Fruit fly (Drosophila melanogaster) whole organism, embryonic: ENCODE results near the gene CG12009.

Source experiments
- Abd-B ChIP-seq: fragments of 200-800 bp; sonication (Bioruptor generic); optimal IDR thresholded peaks from 2 replicates; lab custom pipeline; 2018; ENCODE audit warnings: missing biosample characterization, mild to moderate bottlenecking, missing genetic modification characterization, moderate library complexity
- Atf-2 ChIP-seq: fragments of 200-800 bp; sonication (Bioruptor generic); optimal IDR thresholded peaks from 2 replicates; lab custom pipeline; 2016; ENCODE audit warnings: missing biosample characterization, missing genetic modification characterization
- Atf6 ChIP-seq: fragments of 200-800 bp; sonication (Bioruptor generic); IDR thresholded peaks from 2 replicates; pipeline ENCODE4 v1.3.6; 2022; ENCODE audit warnings: missing biosample characterization, missing genetic modification characterization
- Awh ChIP-seq: fragments of 200-800 bp; sonication (Bioruptor generic); IDR thresholded peaks from 2 replicates; pipeline ENCODE4, ENCODE4 v1.3.6; 2022; ENCODE audit warnings: missing biosample characterization, missing genetic modification characterization
- C15 ChIP-seq: fragments of 200-800 bp; sonication (Bioruptor generic); IDR thresholded peaks from 3 replicates; pipeline ENCODE4 v1.3.6; 2022; ENCODE audit warnings: missing biosample characterization, missing genetic modification characterization
- CG10543 ChIP-seq: fragments of 200-800 bp; sonication (Bioruptor generic); optimal IDR thresholded peaks from 3 replicates; lab custom pipeline; 2017; ENCODE audit warnings: missing biosample characterization, mild to moderate bottlenecking, missing genetic modification characterization, moderate library complexity
- CG12071 ChIP-seq: fragments of 200-800 bp; sonication (Bioruptor generic); optimal IDR thresholded peaks from 3 replicates; lab custom pipeline; 2018; ENCODE audit warnings: missing biosample characterization, mild to moderate bottlenecking, missing genetic modification characterization
- CG12391 ChIP-seq: fragments of 200-800 bp; sonication (Bioruptor generic); optimal IDR thresholded peaks from 3 replicates; lab custom pipeline; 2018; ENCODE audit warnings: missing biosample characterization, mild to moderate bottlenecking, missing genetic modification characterization, moderate library complexity
- CG12659 ChIP-seq: fragments of 200-800 bp; sonication (Bioruptor generic); optimal IDR thresholded peaks from 3 replicates; lab custom pipeline; 2017; ENCODE audit warnings: mild to moderate bottlenecking, missing biosample characterization, missing genetic modification reagents, missing genetic modification characterization
- CG15269 ChIP-seq: fragments of 200-800 bp; sonication (Bioruptor generic); optimal IDR thresholded peaks from 2 replicates; lab custom pipeline; 2018; ENCODE audit warnings: missing biosample characterization, mild to moderate bottlenecking, missing genetic modification characterization, moderate library complexity
- CG1602 ChIP-seq: fragments of 200-800 bp; sonication (Bioruptor generic); optimal IDR thresholded peaks from 3 replicates; lab custom pipeline; 2016; ENCODE audit warnings: missing biosample characterization, missing genetic modification characterization
- CG1832 ChIP-seq: fragments of 200-800 bp; sonication (Bioruptor generic); optimal IDR thresholded peaks from 2 replicates; lab custom pipeline; 2017; ENCODE audit warnings: missing biosample characterization, mild to moderate bottlenecking, missing genetic modification characterization, inconsistent platforms
- CG18476 ChIP-seq: fragments of 200-800 bp; sonication (Bioruptor generic); optimal IDR thresholded peaks from 2 replicates; lab custom pipeline; 2016; ENCODE audit warnings: missing biosample characterization, mild to moderate bottlenecking, missing genetic modification characterization
- CG31441 ChIP-seq: fragments of 200-800 bp; sonication (Bioruptor generic); IDR thresholded peaks from 2 replicates; pipeline ENCODE4 v1.3.6; 2022; ENCODE audit warnings: missing biosample characterization, missing genetic modification characterization
- CG4282 ChIP-seq: fragments of 200-800 bp; sonication (Bioruptor generic); optimal IDR thresholded peaks from 2 replicates; lab custom pipeline; 2016; ENCODE audit warnings: missing biosample characterization, missing genetic modification characterization
- CG6254 ChIP-seq: fragments of 200-800 bp; sonication (Bioruptor generic); optimal IDR thresholded peaks from 3 replicates; lab custom pipeline; 2017; ENCODE audit warnings: mild to moderate bottlenecking, missing biosample characterization, missing genetic modification reagents, missing genetic modification characterization
- CG7839 ChIP-seq: fragments of 200-800 bp; sonication (Bioruptor generic); optimal IDR thresholded peaks from 3 replicates; lab custom pipeline; 2018; ENCODE audit warnings: missing biosample characterization, mild to moderate bottlenecking, missing genetic modification characterization, moderate library complexity
- CG8944 ChIP-seq: fragments of 200-800 bp; sonication (Bioruptor generic); optimal IDR thresholded peaks from 3 replicates; lab custom pipeline; 2016; ENCODE audit warnings: missing biosample characterization, missing genetic modification characterization
- Deaf1 ChIP-seq: fragments of 200-800 bp; optimal IDR thresholded peaks from 3 replicates; lab custom pipeline; 2019; ENCODE audit warnings: missing biosample characterization, mild to moderate bottlenecking, missing genetic modification characterization, moderate library complexity
- Dip3 ChIP-seq: fragments of 200-800 bp; sonication (Bioruptor generic); optimal IDR thresholded peaks from 3 replicates; lab custom pipeline; 2016; ENCODE audit warnings: missing biosample characterization, missing genetic modification characterization
- Doc3 ChIP-seq: fragments of 200-800 bp; sonication (Bioruptor generic); IDR thresholded peaks from 3 replicates; pipeline ENCODE4 v1.3.6; 2022; ENCODE audit warnings: missing biosample characterization, missing genetic modification characterization; ENCODE audit not compliant: partially characterized antibody
- Eip74EF ChIP-seq, 2 experiments: fragments of 200-800 bp in 1 of 2; fragments of >200 bp in 1 of 2; sonication (Bioruptor generic) in 1 of 2; optimal IDR thresholded peaks; 2 replicates each; lab custom pipeline; 2017 to 2019; ENCODE audit warnings: missing biosample characterization in 2 of 2, missing genetic modification characterization in 2 of 2, mild to moderate bottlenecking in 1 of 2, moderate library complexity in 1 of 2
- HLHmδ ChIP-seq: fragments of 200-800 bp; sonication (Bioruptor generic); optimal IDR thresholded peaks from 2 replicates; lab custom pipeline; 2018; ENCODE audit warnings: missing biosample characterization, mild to moderate bottlenecking, missing genetic modification characterization, moderate library complexity
- Hand ChIP-seq: fragments of 200-800 bp; sonication (Bioruptor generic); optimal IDR thresholded peaks from 2 replicates; lab custom pipeline; 2017; ENCODE audit warnings: mild to moderate bottlenecking, missing biosample characterization, missing genetic modification reagents, missing genetic modification characterization
- Hsf ChIP-seq: fragments of 200-800 bp; sonication (Bioruptor generic); optimal IDR thresholded peaks from 3 replicates; lab custom pipeline; 2016; ENCODE audit warnings: missing biosample characterization, missing genetic modification characterization
- Jarid2 ChIP-seq: fragments of 200-800 bp; sonication (Bioruptor generic); optimal IDR thresholded peaks from 3 replicates; lab custom pipeline; 2017; ENCODE audit warnings: mild to moderate bottlenecking, missing biosample characterization, missing genetic modification reagents, missing genetic modification characterization
- Oli ChIP-seq: fragments of 200-800 bp; sonication (Bioruptor generic); optimal IDR thresholded peaks from 2 replicates; lab custom pipeline; 2018; ENCODE audit warnings: missing biosample characterization, mild to moderate bottlenecking, missing genetic modification characterization, moderate library complexity
- Poxn ChIP-seq: fragments of 200-800 bp; sonication (Bioruptor generic); IDR thresholded peaks from 2 replicates; pipeline ENCODE4 v1.3.6; 2022; ENCODE audit warnings: missing biosample characterization, missing genetic modification characterization
- Sin3A ChIP-seq: fragments of >200 bp; optimal IDR thresholded peaks from 2 replicates; lab custom pipeline; 2018
- Sry-β ChIP-seq: fragments of 200-800 bp; sonication (Bioruptor generic); optimal IDR thresholded peaks from 2 replicates; lab custom pipeline; 2018; ENCODE audit warnings: missing biosample characterization, mild to moderate bottlenecking, missing genetic modification characterization, moderate library complexity
- Sry-δ ChIP-seq: fragments of 200-800 bp; sonication (Bioruptor generic); optimal IDR thresholded peaks from 2 replicates; lab custom pipeline; 2016; ENCODE audit warnings: missing biosample characterization, missing genetic modification characterization
- Taf1 ChIP-seq: fragments of 200-800 bp; sonication (Bioruptor generic); IDR thresholded peaks from 2 replicates; pipeline ENCODE4 v1.3.6; 2022; ENCODE audit warnings: missing biosample characterization, missing genetic modification characterization
- abd-A ChIP-seq: fragments of 200-800 bp; sonication (Bioruptor generic); optimal IDR thresholded peaks from 3 replicates; lab custom pipeline; 2019; ENCODE audit warnings: missing biosample characterization, mild to moderate bottlenecking, missing genetic modification characterization, moderate library complexity
- al ChIP-seq: fragments of 200-800 bp; sonication (Bioruptor generic); IDR thresholded peaks from 2 replicates; pipeline ENCODE4 v1.3.6; 2022; ENCODE audit warnings: missing biosample characterization, missing genetic modification characterization
- ase ChIP-seq: fragments of 200-800 bp; sonication (Bioruptor generic); IDR thresholded peaks from 3 replicates; pipeline ENCODE4 v1.3.6; 2022; ENCODE audit warnings: missing biosample characterization, missing genetic modification characterization
- chinmo ChIP-seq: fragments of 200-800 bp; sonication (Bioruptor generic); IDR thresholded peaks from 4 replicates; pipeline ENCODE4 v1.3.6; 2022; ENCODE audit warnings: missing biosample characterization, missing genetic modification characterization; ENCODE audit not compliant: partially characterized antibody
- cwo ChIP-seq: fragments of 200-800 bp; sonication (Bioruptor generic); optimal IDR thresholded peaks from 3 replicates; lab custom pipeline; 2017; ENCODE audit warnings: missing biosample characterization, missing genetic modification characterization, mild to moderate bottlenecking, moderate library complexity, missing genetic modification reagents
- dmrt11E ChIP-seq: fragments of 200-800 bp; sonication (Bioruptor generic); optimal IDR thresholded peaks from 3 replicates; lab custom pipeline; 2018; ENCODE audit warnings: missing biosample characterization, mild to moderate bottlenecking, missing genetic modification characterization, moderate library complexity
- grn ChIP-seq: fragments of 200-800 bp; sonication (Bioruptor generic); optimal IDR thresholded peaks from 3 replicates; lab custom pipeline; 2017; ENCODE audit warnings: missing biosample characterization, missing genetic modification characterization
- ind ChIP-seq: fragments of 200-800 bp; sonication (Bioruptor generic); optimal IDR thresholded peaks from 3 replicates; lab custom pipeline; 2016; ENCODE audit warnings: missing biosample characterization, missing genetic modification characterization
- kni ChIP-seq: fragments of 200-800 bp; sonication (Bioruptor generic); optimal IDR thresholded peaks from 3 replicates; lab custom pipeline; 2017; ENCODE audit warnings: mild to moderate bottlenecking, missing biosample characterization, missing genetic modification reagents, missing genetic modification characterization
- lola ChIP-seq, 3 experiments: fragments of >200 bp in 2 of 3; fragments of 200-800 bp in 1 of 3; sonication (Bioruptor generic) in 1 of 3; optimal IDR thresholded peaks; 2 replicates each; lab custom pipeline; 2017 to 2019; ENCODE audit warnings: missing biosample characterization in 3 of 3, missing genetic modification characterization in 3 of 3, mild to moderate bottlenecking in 1 of 3, moderate library complexity in 1 of 3
- mam ChIP-seq: fragments of 200-800 bp; sonication (Bioruptor generic); optimal IDR thresholded peaks from 3 replicates; lab custom pipeline; 2016; ENCODE audit warnings: missing biosample characterization, missing genetic modification characterization
- nerfin-1 ChIP-seq: fragments of 200-800 bp; sonication (Bioruptor generic); optimal IDR thresholded peaks from 3 replicates; lab custom pipeline; 2019; ENCODE audit warnings: missing biosample characterization, mild to moderate bottlenecking, missing genetic modification characterization, moderate library complexity
- phol ChIP-seq: fragments of 200-800 bp; sonication (Bioruptor generic); optimal IDR thresholded peaks from 3 replicates; lab custom pipeline; 2018; ENCODE audit warnings: missing biosample characterization, mild to moderate bottlenecking, missing genetic modification characterization, moderate library complexity
- vvl ChIP-seq: fragments of 200-800 bp; sonication (Bioruptor generic); IDR thresholded peaks from 2 replicates; pipeline ENCODE4 v1.3.6; 2022; ENCODE audit warnings: missing biosample characterization, missing genetic modification characterization

The CG12009 gene

dm6 chr3L:3261642-3262041, 29.6 kb upstream of the CG12009 start (continued):
- TF ChIP-seq dmrt11E (tag; lab: Kevin White, UChicago) (no peak), Atf6 (GFP tag; lab: Robert Waterston, UW) (no peak), Atf-2 (GFP tag; lab: Kevin White, UChicago) (no peak), nerfin-1 (tag; lab: Kevin White, UChicago) (no peak), Hand (GFP tag; lab: Kevin White, UChicago) (no peak), Eip74EF (GFP tag; optimal IDR thresholded peaks at IDR 0.05; lab: Kevin White, UChicago) (peak in 1 of 2 experiments; percentile 66)

- TF ChIP-seq mam (GFP tag; lab: Kevin White, UChicago) (no peak), CG10543 (GFP tag; lab: Kevin White, UChicago) (peak; percentile 9), CG18476 (no peak), Sry-δ (GFP tag; lab: Kevin White, UChicago) (no peak), kni (GFP tag; lab: Kevin White, UChicago) (peak; percentile 72), Deaf1 (tag; lab: Kevin White, UChicago) (peak; percentile 21), Poxn (GFP tag; lab: Robert Waterston, UW) (no peak), Sin3A (lab: Kevin White, UChicago) (no peak), vvl (GFP tag; lab: Robert Waterston, UW) (peak; percentile 43; the same call in 1 of the 2 replicates), Abd-B (GFP tag; lab: Kevin White, UChicago) (no peak), Jarid2 (GFP tag; lab: Kevin White, UChicago) (no peak), C15 (GFP tag; lab: Robert Waterston, UW) (no peak), chinmo (GFP tag; lab: Robert Waterston, UW) (0 out of 4 replicates have a peak, but pooled peaks have one; percentile 32), Sry-β (GFP tag; lab: Kevin White, UChicago) (peak; percentile 42), phol (no peak), cwo (GFP tag; lab: Kevin White, UChicago) (peak; percentile 26), abd-A (tag; lab: Kevin White, UChicago) (peak; percentile 50), CG15269 (peak; percentile 6), CG8944 (GFP tag; lab: Kevin White, UChicago) (no peak), Dip3 (GFP tag; lab: Kevin White, UChicago) (no peak), HLHmδ (GFP tag; lab: Kevin White, UChicago) (no peak), grn (peak; percentile 44), CG31441 (GFP tag; lab: Robert Waterston, UW) (no peak), CG1832 (peak; percentile 57), CG1602 (GFP tag; lab: Kevin White, UChicago) (no peak), Awh (GFP tag; lab: Robert Waterston, UW) (0 out of 2 replicates have a peak, but pooled peaks have one; percentile 55), Oli (tag; lab: Kevin White, UChicago) (no peak)
- TF ChIP-seq, all 482 proteins: peak for 12
Observed at dm6 chr3L:3266306-3266705, 25.0 kb upstream of the CG12009 start.

DNA sequence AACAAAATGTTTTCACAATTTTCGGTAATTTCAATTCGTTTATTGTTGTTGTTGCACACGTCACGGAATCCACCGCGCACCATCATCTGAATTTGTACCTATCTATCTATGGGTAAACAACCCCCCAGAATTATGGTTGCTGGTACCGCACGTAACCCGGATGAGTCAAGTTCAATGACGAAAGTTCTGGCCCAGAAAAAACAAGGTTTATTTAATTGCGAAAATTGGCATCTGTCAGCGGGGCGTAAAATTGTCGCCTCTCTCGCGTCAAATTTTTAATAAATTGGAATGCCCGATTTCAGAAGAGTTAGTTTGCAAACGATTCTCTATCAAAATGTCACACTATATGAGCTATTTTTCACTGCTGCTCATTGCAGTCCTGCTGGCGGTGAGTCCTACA, 23.1 kb upstream of the CG12009 start, which contains the start of gene CG34265:
Gene CG34265, plus strand, starts transcription at position 301 of the 400 bp plus-strand sequence.
- TF ChIP-seq CG12071 (GFP tag; lab: Kevin White, UChicago) (no peak), ase (GFP tag; lab: Robert Waterston, UW) (no peak), Doc3 (GFP tag; lab: Robert Waterston, UW) (no peak), CG12391 (no peak), al (GFP tag; lab: Robert Waterston, UW) (no peak), CG7839 (tag; lab: Kevin White, UChicago) (no peak), Hsf (GFP tag; lab: Kevin White, UChicago) (no peak), Taf1 (GFP tag; lab: Robert Waterston, UW) (no peak), CG12659 (GFP tag; lab: Kevin White, UChicago) (no peak), CG4282 (GFP tag; lab: Kevin White, UChicago) (no peak), Eip74EF (GFP tag; optimal IDR thresholded peaks at IDR 0.05; lab: Kevin White, UChicago) (no peak), lola (GFP tag; optimal IDR thresholded peaks at IDR 0.05; lab: Kevin White, UChicago) (no peak), CG6254 (no peak), ind (GFP tag; lab: Kevin White, UChicago) (no peak)
